Worm (Caenorhabditis elegans) whole organism, L3 larva: Measurements from ENCODE around the gene ssq-2.

Experiments used
- ceh-16 ChIP-seq: sonication (generic microtip); optimal IDR thresholded peaks from 2 replicates; lab custom pipeline; 2017; ENCODE audit warnings: missing biosample characterization, missing genetic modification characterization
- ceh-28 ChIP-seq: fragments of 150-350 bp; optimal IDR thresholded peaks from 2 replicates; lab custom pipeline; 2014; ENCODE audit warnings: missing biosample characterization, missing genetic modification reagents, missing genetic modification characterization
- ceh-82 ChIP-seq: fragments of 150-350 bp; optimal IDR thresholded peaks from 2 replicates; lab custom pipeline; 2014; ENCODE audit warnings: missing biosample characterization, missing genetic modification characterization
- daf-12 ChIP-seq: fragments of 150-350 bp; optimal IDR thresholded peaks from 2 replicates; lab custom pipeline; 2014; ENCODE audit warnings: missing biosample characterization, missing genetic modification reagents, missing genetic modification characterization
- egl-27 ChIP-seq: sonication (generic microtip); optimal IDR thresholded peaks from 4 replicates; lab custom pipeline; 2017; ENCODE audit warnings: missing biosample characterization, missing genetic modification reagents, missing genetic modification characterization
- elt-1 ChIP-seq: fragments of 150-350 bp; optimal IDR thresholded peaks from 2 replicates; lab custom pipeline; 2014; ENCODE audit warnings: missing biosample characterization, missing genetic modification characterization
- eor-1 ChIP-seq, 2 experiments: fragments of 150-350 bp; optimal IDR thresholded peaks; 2 replicates each; lab custom pipeline; 2014 to 2018; ENCODE audit warnings: missing biosample characterization in 2 of 2, missing genetic modification characterization in 2 of 2
- fkh-2 ChIP-seq: fragments of 150-350 bp; optimal IDR thresholded peaks from 2 replicates; lab custom pipeline; 2014; ENCODE audit warnings: missing biosample characterization, missing genetic modification reagents, missing genetic modification characterization
- jun-1 ChIP-seq: fragments of 150-350 bp; optimal IDR thresholded peaks from 2 replicates; lab custom pipeline; 2014; ENCODE audit warnings: missing biosample characterization, missing genetic modification reagents, missing genetic modification characterization
- lsy-12 ChIP-seq: sonication (generic microtip); optimal IDR thresholded peaks from 2 replicates; lab custom pipeline; 2016; ENCODE audit warnings: mild to moderate bottlenecking, missing genetic modification characterization, missing compliant biosample characterization
- nfya-1 ChIP-seq: sonication (generic microtip); optimal IDR thresholded peaks from 2 replicates; lab custom pipeline; 2017; ENCODE audit warnings: missing genetic modification characterization, mild to moderate bottlenecking, missing compliant biosample characterization, antibody characterized with exemption, moderate library complexity; ENCODE audit not compliant: insufficient read depth
- nhr-12 ChIP-seq: fragments of 150-350 bp; optimal IDR thresholded peaks from 2 replicates; lab custom pipeline; 2014; ENCODE audit warnings: missing biosample characterization, missing genetic modification characterization
- nhr-28 ChIP-seq: fragments of 150-350 bp; optimal IDR thresholded peaks from 2 replicates; lab custom pipeline; 2014; ENCODE audit warnings: missing biosample characterization, missing genetic modification characterization
- nhr-43 ChIP-seq: sonication (generic microtip); optimal IDR thresholded peaks from 2 replicates; lab custom pipeline; 2016; ENCODE audit warnings: mild to moderate bottlenecking, missing genetic modification characterization, missing compliant biosample characterization; ENCODE audit not compliant: poor library complexity, severe bottlenecking
- nhr-77 ChIP-seq: fragments of 150-350 bp; optimal IDR thresholded peaks from 2 replicates; lab custom pipeline; 2014; ENCODE audit warnings: missing biosample characterization, missing genetic modification characterization
- pha-4 ChIP-seq: fragments of 150-350 bp; optimal IDR thresholded peaks from 2 replicates; lab custom pipeline; 2014; ENCODE audit warnings: missing biosample characterization, missing genetic modification reagents, missing genetic modification characterization
- skn-1 ChIP-seq: fragments of 150-350 bp; optimal IDR thresholded peaks from 2 replicates; lab custom pipeline; 2014; ENCODE audit warnings: missing biosample characterization, missing genetic modification characterization
- snpc-4 ChIP-seq: fragments of 150-350 bp; optimal IDR thresholded peaks from 2 replicates; lab custom pipeline; 2014; ENCODE audit warnings: missing biosample characterization, missing genetic modification characterization
- tbx-2 ChIP-seq: sonication (generic microtip); optimal IDR thresholded peaks from 2 replicates; lab custom pipeline; 2016; ENCODE audit warnings: mild to moderate bottlenecking, missing genetic modification characterization, missing compliant biosample characterization
- unc-62 ChIP-seq: fragments of 150-350 bp; sonication (generic microtip); optimal IDR thresholded peaks from 4 replicates; lab custom pipeline; 2014; ENCODE audit warnings: missing biosample characterization, missing genetic modification reagents, missing genetic modification characterization
- ztf-4 ChIP-seq: fragments of 150-350 bp; optimal IDR thresholded peaks from 2 replicates; lab custom pipeline; 2014; ENCODE audit warnings: missing biosample characterization, missing genetic modification characterization

Gene ssq-2

DNA sequence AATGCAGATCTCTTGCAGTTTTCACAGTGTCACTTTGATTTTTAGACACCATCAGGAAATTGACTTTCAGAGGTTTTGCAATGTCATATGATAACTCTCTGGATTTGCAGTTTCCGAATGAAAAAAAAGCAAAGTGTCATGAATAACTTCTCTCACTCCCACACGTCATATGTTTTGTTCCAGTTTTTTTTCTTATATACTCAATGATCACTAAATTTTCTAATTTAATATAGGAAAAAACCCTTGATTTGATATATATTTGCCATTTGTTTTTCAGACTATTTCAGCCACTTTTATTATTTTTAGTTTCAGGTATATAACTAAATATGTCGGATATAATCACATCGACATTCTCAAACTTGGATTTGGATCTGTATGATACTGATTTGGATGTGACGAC is 41.5 kb downstream of the ssq-2 start, which contains the start of gene C09B9.1:
TSS of gene C09B9.1 (plus strand) at position 301 of the 400 bp plus-strand sequence.
- TF ChIP-seq fkh-2 (tag; lab: Kevin White, UChicago): no peak
- TF ChIP-seq nhr-77 (tag; lab: Kevin White, UChicago): no peak
- no peak for TF ChIP-seq nhr-28 (tag; lab: Kevin White, UChicago)
- no peak for TF ChIP-seq unc-62
- TF ChIP-seq ceh-16 (tag; lab: Kevin White, UChicago): no peak
- no peak for TF ChIP-seq jun-1 (tag; lab: Kevin White, UChicago)
- TF ChIP-seq tbx-2 (tag; lab: Kevin White, UChicago): no peak
- no peak for TF ChIP-seq ceh-28 (tag; lab: Kevin White, UChicago)
- TF ChIP-seq pha-4: no peak
- no peak for TF ChIP-seq nhr-12 (tag; lab: Kevin White, UChicago)
- no peak for TF ChIP-seq elt-1 (tag; lab: Kevin White, UChicago)
- TF ChIP-seq nfya-1 (tag; lab: Kevin White, UChicago): no peak
- no peak for TF ChIP-seq daf-12 (tag; lab: Kevin White, UChicago)
- no peak for TF ChIP-seq nhr-43 (tag; lab: Kevin White, UChicago)
- no peak for TF ChIP-seq skn-1 (tag; lab: Kevin White, UChicago)
- TF ChIP-seq ceh-82: no peak

DNA sequence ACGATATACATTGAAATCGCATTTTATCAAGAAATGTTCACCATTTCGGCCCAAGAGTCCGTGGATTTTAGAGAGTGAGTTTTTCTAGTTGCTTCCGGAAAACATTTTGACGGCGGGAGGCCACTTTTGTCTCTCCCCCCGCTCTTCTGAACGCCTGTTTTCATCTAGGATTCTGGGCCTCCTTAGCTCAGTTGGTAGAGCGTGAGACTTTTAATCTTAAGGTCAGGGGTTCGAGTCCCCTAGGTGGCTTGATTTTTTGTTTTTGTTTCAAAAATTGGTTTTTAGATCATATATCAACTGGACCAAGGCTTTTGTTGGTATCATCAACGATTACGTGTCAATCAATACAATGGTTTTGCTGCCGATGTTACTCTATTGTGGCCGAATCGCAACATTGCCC is 42.8 kb downstream of the ssq-2 start:
- TF ChIP-seq ztf-4 (tag; lab: Kevin White, UChicago) (no peak), lsy-12 (no peak), egl-27 (no peak), snpc-4 (tag; lab: Kevin White, UChicago) (peak; percentile 35)

DNA sequence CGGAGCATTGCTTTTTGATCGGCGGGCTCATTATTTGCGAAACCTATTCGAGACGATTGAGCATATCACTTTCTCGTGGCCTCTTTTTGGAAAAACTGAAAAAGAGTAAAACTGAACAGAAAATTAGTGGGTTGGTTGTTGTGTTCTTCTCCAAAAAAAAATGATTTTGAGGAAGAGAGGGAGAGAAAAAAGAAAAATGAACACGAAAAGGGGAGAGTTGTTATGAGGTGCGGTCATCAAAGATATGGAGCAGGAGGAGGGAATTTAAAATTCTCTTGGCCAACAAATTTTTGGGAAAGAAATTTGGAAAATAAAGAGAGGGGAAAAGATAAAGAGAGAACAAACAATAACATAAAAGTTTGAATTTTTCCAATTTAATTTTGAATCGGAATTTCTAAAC is 49.4 kb downstream of the ssq-2 start, which contains the start of gene hot-9:
TSS of gene hot-9 (minus strand) at position 101 of the 400 bp plus-strand sequence.
- TF ChIP-seq jun-1 (tag; lab: Kevin White, UChicago): no peak
- no peak for TF ChIP-seq eor-1 (tag; optimal IDR thresholded peaks at IDR 0.05; lab: Kevin White, UChicago)
- no peak for TF ChIP-seq fkh-2 (tag; lab: Kevin White, UChicago)
